Worm (Caenorhabditis elegans) whole organism, young adult: ENCODE measurements around the gene gpa-11.

ENCODE experiments used
- B0035.1 ChIP-seq: sonication (generic microtip); optimal IDR thresholded peaks from 2 replicates; lab custom pipeline; 2016; ENCODE audit warnings: missing genetic modification characterization, mild to moderate bottlenecking, missing compliant biosample characterization, missing genotype, missing genetic modification reagents
- C17E4.6 ChIP-seq: fragments of 200-800 bp; sonication (Bioruptor generic); IDR thresholded peaks from 2 replicates; pipeline ENCODE4 v1.3.6; 2022; ENCODE audit warnings: missing genetic modification reagents, missing genetic modification characterization, missing compliant biosample characterization
- F57A8.1 ChIP-seq: fragments of 200-800 bp; sonication (Bioruptor generic); optimal IDR thresholded peaks from 2 replicates; lab custom pipeline; 2018; ENCODE audit warnings: mild to moderate bottlenecking, missing genetic modification characterization, moderate library complexity, missing compliant biosample characterization
- K11D2.4 ChIP-seq: fragments of 200-800 bp; sonication (Bioruptor generic); IDR thresholded peaks from 2 replicates; pipeline ENCODE4 v1.3.6; 2022; ENCODE audit warnings: missing genetic modification reagents, missing genetic modification characterization, missing compliant biosample characterization
- Y67H2A.10 ChIP-seq: fragments of 200-800 bp; sonication (Bioruptor generic); conservative IDR thresholded peaks from 2 replicates; pipeline ENCODE4 v1.3.6; 2022; ENCODE audit warnings: missing genetic modification reagents, missing genetic modification characterization, missing compliant biosample characterization
- ZK185.1 ChIP-seq: sonication (generic microtip); optimal IDR thresholded peaks from 2 replicates; lab custom pipeline; 2016; ENCODE audit warnings: mild to moderate bottlenecking, missing genetic modification characterization, missing compliant biosample characterization; ENCODE audit not compliant: poor library complexity, severe bottlenecking
- aptf-2 ChIP-seq: fragments of 200-800 bp; sonication (Bioruptor generic); conservative IDR thresholded peaks from 2 replicates; pipeline ENCODE4 v1.3.6; 2022; ENCODE audit warnings: missing genetic modification reagents, missing genetic modification characterization, missing compliant biosample characterization
- athp-1 ChIP-seq: sonication (generic microtip); optimal IDR thresholded peaks from 2 replicates; lab custom pipeline; 2017; ENCODE audit warnings: mild to moderate bottlenecking, missing genetic modification characterization, missing compliant biosample characterization
- bed-2 ChIP-seq: fragments of 200-800 bp; sonication (Bioruptor generic); IDR thresholded peaks from 2 replicates; pipeline ENCODE4 v1.3.6; 2022; ENCODE audit warnings: missing genetic modification reagents, missing genetic modification characterization, missing compliant biosample characterization
- cebp-1 ChIP-seq, 2 experiments: fragments of 200-800 bp in 1 of 2; sonication (Bioruptor generic) in 1 of 2; sonication (generic microtip) in 1 of 2; IDR thresholded peaks in 1 of 2; optimal IDR thresholded peaks in 1 of 2; 2 replicates each; pipeline versions ENCODE4 v1.3.6 to Lab custom; 2017 to 2022; ENCODE audit warnings: missing compliant biosample characterization in 2 of 2, missing genetic modification characterization in 2 of 2, mild to moderate bottlenecking in 1 of 2, missing genetic modification reagents in 1 of 2, moderate library complexity in 1 of 2
- cebp-2 ChIP-seq: fragments of 200-800 bp; sonication (Bioruptor generic); IDR thresholded peaks from 2 replicates; pipeline ENCODE4 v1.3.6; 2022; ENCODE audit warnings: missing genetic modification characterization, missing compliant biosample characterization
- ceh-100 ChIP-seq: fragments of 200-800 bp; sonication (Bioruptor generic); IDR thresholded peaks from 2 replicates; pipeline ENCODE4 v1.3.6; 2022; ENCODE audit warnings: missing genetic modification reagents, missing genetic modification characterization, missing compliant biosample characterization
- ceh-58 ChIP-seq: fragments of 200-800 bp; sonication (Bioruptor generic); IDR thresholded peaks from 2 replicates; pipeline ENCODE4 v1.3.6; 2022; ENCODE audit warnings: missing genetic modification characterization, missing compliant biosample characterization
- ceh-79 ChIP-seq: sonication (generic microtip); optimal IDR thresholded peaks from 2 replicates; lab custom pipeline; 2017; ENCODE audit warnings: mild to moderate bottlenecking, missing genetic modification characterization, missing compliant biosample characterization
- ceh-91 ChIP-seq: fragments of 200-800 bp; sonication (Bioruptor generic); IDR thresholded peaks from 2 replicates; pipeline ENCODE4 v1.3.6; 2022; ENCODE audit warnings: missing genetic modification reagents, missing genetic modification characterization, missing compliant biosample characterization
- chd-7 ChIP-seq: sonication (generic microtip); optimal IDR thresholded peaks from 2 replicates; lab custom pipeline; 2016; ENCODE audit warnings: mild to moderate bottlenecking, missing genetic modification characterization, moderate library complexity, missing compliant biosample characterization
- egrh-3 ChIP-seq: fragments of 200-800 bp; sonication (Bioruptor generic); IDR thresholded peaks from 2 replicates; pipeline ENCODE4 v1.3.6; 2022; ENCODE audit warnings: missing genetic modification reagents, missing genetic modification characterization, missing compliant biosample characterization
- ets-4 ChIP-seq: fragments of 200-800 bp; sonication (Bioruptor generic); optimal IDR thresholded peaks from 2 replicates; lab custom pipeline; 2018; ENCODE audit warnings: mild to moderate bottlenecking, missing genetic modification characterization, missing compliant biosample characterization
- hmg-1.2 ChIP-seq: fragments of 200-800 bp; sonication (Bioruptor generic); IDR thresholded peaks from 2 replicates; pipeline ENCODE4 v1.3.6; 2022; ENCODE audit warnings: missing genetic modification reagents, missing genetic modification characterization, missing compliant biosample characterization
- hmg-20 ChIP-seq: fragments of 200-800 bp; sonication (Bioruptor generic); IDR thresholded peaks from 2 replicates; pipeline ENCODE4 v1.3.6; 2022; ENCODE audit warnings: missing genetic modification reagents, missing genetic modification characterization, missing compliant biosample characterization
- hrde-1 ChIP-seq: sonication (generic microtip); optimal IDR thresholded peaks from 2 replicates; lab custom pipeline; 2016; ENCODE audit warnings: missing genetic modification characterization, mild to moderate bottlenecking, missing compliant biosample characterization, moderate library complexity, missing genotype, missing genetic modification reagents, borderline replicate concordance
- hsf-1 ChIP-seq: fragments of 200-800 bp; sonication (Bioruptor generic); IDR thresholded peaks from 2 replicates; pipeline ENCODE4 v1.3.6; 2022; ENCODE audit warnings: missing genetic modification reagents, missing genetic modification characterization, missing compliant biosample characterization
- lag-1 ChIP-seq: fragments of 200-800 bp; sonication (Bioruptor generic); IDR thresholded peaks from 2 replicates; pipeline ENCODE4 v1.3.6; 2022; ENCODE audit warnings: missing genetic modification reagents, missing genetic modification characterization, missing compliant biosample characterization
- let-607 ChIP-seq, 2 experiments: fragments of 200-800 bp in 1 of 2; sonication (Bioruptor generic) in 1 of 2; sonication (generic microtip) in 1 of 2; optimal IDR thresholded peaks; 2 replicates each; lab custom pipeline; 2016 to 2018; ENCODE audit warnings: mild to moderate bottlenecking in 2 of 2, missing compliant biosample characterization in 2 of 2, missing genetic modification characterization in 2 of 2, moderate library complexity in 2 of 2, missing genotype in 1 of 2
- lin-40 ChIP-seq: sonication (generic microtip); optimal IDR thresholded peaks from 2 replicates; lab custom pipeline; 2016; ENCODE audit warnings: missing genetic modification characterization, mild to moderate bottlenecking, missing compliant biosample characterization, missing genotype, missing genetic modification reagents
- lin-54 ChIP-seq: fragments of 200-800 bp; sonication (Bioruptor generic); optimal IDR thresholded peaks from 2 replicates; lab custom pipeline; 2018; ENCODE audit warnings: mild to moderate bottlenecking, missing genetic modification characterization, missing compliant biosample characterization
- lir-1 ChIP-seq: fragments of 200-800 bp; sonication (Bioruptor generic); conservative IDR thresholded peaks from 2 replicates; pipeline ENCODE4 v1.3.6; 2022; ENCODE audit warnings: missing genetic modification reagents, missing genetic modification characterization, missing compliant biosample characterization
- lsl-1 ChIP-seq: fragments of 200-800 bp; sonication (Bioruptor generic); optimal IDR thresholded peaks from 2 replicates; lab custom pipeline; 2018; ENCODE audit warnings: mild to moderate bottlenecking, missing genetic modification characterization, moderate library complexity, missing compliant biosample characterization
- lsy-27 ChIP-seq: sonication (generic microtip); optimal IDR thresholded peaks from 2 replicates; lab custom pipeline; 2017; ENCODE audit warnings: missing genetic modification characterization, mild to moderate bottlenecking, missing compliant biosample characterization, antibody characterized with exemption, missing genotype, borderline replicate concordance; ENCODE audit not compliant: insufficient read depth
- madf-10 ChIP-seq: sonication (generic microtip); optimal IDR thresholded peaks from 2 replicates; lab custom pipeline; 2016; ENCODE audit warnings: mild to moderate bottlenecking, missing genetic modification characterization, missing compliant biosample characterization
- madf-8 ChIP-seq: fragments of 200-800 bp; sonication (Bioruptor generic); conservative IDR thresholded peaks from 2 replicates; pipeline ENCODE4 v1.3.6; 2022; ENCODE audit warnings: missing genetic modification reagents, missing genetic modification characterization, missing compliant biosample characterization
- mes-4 ChIP-seq: sonication (generic microtip); optimal IDR thresholded peaks from 2 replicates; lab custom pipeline; 2016; ENCODE audit warnings: missing genotype, missing genetic modification characterization, missing compliant biosample characterization
- mxl-1 ChIP-seq: sonication (generic microtip); optimal IDR thresholded peaks from 2 replicates; lab custom pipeline; 2016; ENCODE audit warnings: missing genetic modification characterization, missing compliant biosample characterization
- nfya-1 ChIP-seq: sonication (generic microtip); optimal IDR thresholded peaks from 2 replicates; lab custom pipeline; 2017; ENCODE audit warnings: antibody characterized with exemption, missing compliant biosample characterization, missing genetic modification characterization, borderline replicate concordance; ENCODE audit not compliant: insufficient read depth
- rpc-1 ChIP-seq, 2 experiments: fragments of 150-350 bp in 1 of 2; sonication (generic microtip) in 1 of 2; optimal IDR thresholded peaks; 2 replicates each; lab custom pipeline; 2014 to 2018; ENCODE audit warnings: missing biosample characterization in 1 of 2, missing genetic modification characterization in 1 of 2, missing genetic modification reagents in 1 of 2, missing genotype in 1 of 2
- sea-2 ChIP-seq: fragments of 200-800 bp; sonication (Bioruptor generic); IDR thresholded peaks from 2 replicates; pipeline ENCODE4 v1.3.6; 2022; ENCODE audit warnings: missing genetic modification characterization, missing compliant biosample characterization
- snpc-1.1 ChIP-seq: sonication (generic microtip); optimal IDR thresholded peaks from 2 replicates; lab custom pipeline; 2017; ENCODE audit warnings: missing genetic modification characterization, mild to moderate bottlenecking, missing compliant biosample characterization, antibody characterized with exemption, moderate library complexity, missing genotype, missing genetic modification reagents; ENCODE audit not compliant: insufficient read depth
- xnd-1 ChIP-seq: sonication (generic microtip); optimal IDR thresholded peaks from 2 replicates; lab custom pipeline; 2016; ENCODE audit warnings: missing genotype, missing genetic modification reagents, missing genetic modification characterization, missing compliant biosample characterization
- ztf-22 ChIP-seq: fragments of 200-800 bp; sonication (Bioruptor generic); optimal IDR thresholded peaks from 2 replicates; lab custom pipeline; 2018; ENCODE audit warnings: mild to moderate bottlenecking, missing genetic modification characterization, moderate library complexity, missing compliant biosample characterization
- ztf-26 ChIP-seq: sonication (generic microtip); optimal IDR thresholded peaks from 2 replicates; lab custom pipeline; 2017; ENCODE audit warnings: missing genetic modification characterization, missing compliant biosample characterization
- ztf-3 ChIP-seq: fragments of 200-800 bp; sonication (Bioruptor generic); optimal IDR thresholded peaks from 2 replicates; lab custom pipeline; 2018; ENCODE audit warnings: mild to moderate bottlenecking, missing genetic modification characterization, missing compliant biosample characterization

The gpa-11 gene

DNA sequence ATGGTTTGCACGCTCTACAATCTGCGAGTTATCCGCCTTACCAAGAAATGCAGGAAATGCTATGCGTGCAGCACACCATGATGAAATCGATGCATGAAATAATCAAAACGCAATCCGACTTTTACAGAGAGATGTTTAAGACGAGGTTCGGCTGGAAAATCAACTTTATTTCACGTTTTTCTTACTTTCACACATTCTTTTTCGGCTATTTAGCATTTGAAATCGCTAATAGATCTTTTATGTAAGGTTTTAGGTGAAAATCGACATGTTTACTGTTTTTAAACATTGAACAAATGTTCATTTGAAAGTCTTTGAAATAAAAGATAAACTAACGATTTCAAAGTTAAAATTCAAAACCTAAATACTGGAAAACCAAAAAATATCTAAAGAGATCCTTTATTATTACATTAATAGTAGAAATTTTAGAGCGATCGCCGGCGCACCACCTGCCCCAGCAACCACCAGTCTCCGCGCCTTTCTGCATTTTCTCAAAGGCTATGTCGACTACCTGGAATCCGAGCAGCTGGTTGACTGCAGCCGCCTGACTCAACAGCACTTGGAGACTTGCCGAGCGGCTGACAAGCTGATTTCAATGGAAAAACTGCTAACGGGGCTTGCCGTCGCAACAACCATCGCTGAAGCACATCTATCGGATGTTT is 18.8 kb upstream of the gpa-11 start (continued):
- TF ChIP-seq let-607 (tag; optimal IDR thresholded peaks at IDR 0.05; lab: Kevin White, UChicago) (no peak), mes-4 (tag; lab: Kevin White, UChicago) (no peak), ets-4 (GFP tag; lab: Kevin White, UChicago) (no peak), hsf-1 (GFP tag; lab: Robert Waterston, UW) (peak; percentile 49; the same call in 1 of the 2 replicates), sea-2 (GFP tag; lab: Robert Waterston, UW) (no peak), B0035.1 (no peak), lsy-27 (tag; lab: Kevin White, UChicago) (no peak), hmg-20 (GFP tag; lab: Robert Waterston, UW) (no peak), xnd-1 (tag; lab: Kevin White, UChicago) (no peak), ztf-26 (tag; lab: Kevin White, UChicago) (no peak), lir-1 (GFP tag; lab: Robert Waterston, UW) (no peak), bed-2 (GFP tag; lab: Robert Waterston, UW) (no peak), ZK185.1 (tag; lab: Kevin White, UChicago) (no peak), egrh-3 (GFP tag; lab: Robert Waterston, UW) (0 out of 2 replicates have a peak, but pooled peaks have one; percentile 13), rpc-1 (optimal IDR thresholded peaks at IDR 0.05; lab: Kevin White, UChicago) (no peak), rpc-1 (tag; optimal IDR thresholded peaks at IDR 0.05; lab: Kevin White, UChicago) (no peak), lag-1 (no peak), aptf-2 (GFP tag; lab: Robert Waterston, UW) (no peak), lsl-1 (GFP tag; lab: Kevin White, UChicago) (peak; percentile 25), Y67H2A.10 (GFP tag; lab: Robert Waterston, UW) (no peak), mxl-1 (tag; lab: Kevin White, UChicago) (peak; percentile 5), lin-54 (GFP tag; lab: Kevin White, UChicago) (peak; percentile 18), cebp-1 (GFP tag; IDR thresholded peaks at IDR 0.05; lab: Robert Waterston, UW) (no peak), cebp-1 (tag; optimal IDR thresholded peaks at IDR 0.05; lab: Kevin White, UChicago) (peak; percentile 4), lin-40 (tag; lab: Kevin White, UChicago) (no peak), hmg-1.2 (0 out of 2 replicates have a peak, but pooled peaks have one; percentile 24), hrde-1 (tag; lab: Kevin White, UChicago) (no peak), ztf-3 (GFP tag; lab: Kevin White, UChicago) (no peak), nfya-1 (tag; lab: Kevin White, UChicago) (no peak), C17E4.6 (no peak), F57A8.1 (GFP tag; lab: Kevin White, UChicago) (no peak), ztf-22 (GFP tag; lab: Kevin White, UChicago) (no peak), chd-7 (tag; lab: Kevin White, UChicago) (peak; percentile 10), athp-1 (tag; lab: Kevin White, UChicago) (no peak), ceh-58 (no peak), ceh-79 (no peak), ceh-100 (GFP tag; lab: Robert Waterston, UW) (no peak), madf-10 (tag; lab: Kevin White, UChicago) (no peak), ceh-91 (no peak), snpc-1.1 (tag; lab: Kevin White, UChicago) (no peak), cebp-2 (GFP tag; lab: Robert Waterston, UW) (peak; percentile 91), madf-8 (no peak), K11D2.4 (GFP tag; lab: Robert Waterston, UW) (no peak)
